Fruit fly (Drosophila melanogaster): ENCODE results near the gene CG7453.

Gene CG7453

DNA sequence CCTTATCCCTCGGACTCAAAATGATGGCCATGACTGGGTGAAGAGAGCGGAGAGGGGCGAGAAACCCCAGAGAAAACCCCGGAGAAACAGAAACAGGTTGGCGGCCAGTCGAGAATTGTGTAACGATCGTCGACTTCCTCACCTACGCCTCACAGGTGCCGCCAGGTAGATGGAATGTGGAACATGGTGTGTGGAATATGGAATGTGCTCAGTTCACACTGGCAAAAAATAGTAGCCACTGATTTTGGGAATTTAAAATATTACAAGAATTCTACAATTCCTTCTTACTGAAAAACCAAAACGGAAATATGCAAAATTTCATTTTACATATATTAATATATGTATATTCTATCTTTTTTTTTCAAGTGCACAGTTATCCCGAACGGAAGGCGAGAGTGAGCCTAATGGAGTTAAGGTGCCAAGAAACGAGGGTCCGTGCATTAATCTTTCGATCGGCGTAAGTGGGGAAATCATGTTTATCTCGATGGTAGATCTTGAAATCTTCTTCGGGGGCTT is 24.0 kb upstream of the CG7453 start (continued):
- TF ChIP-seq Hr78 (GFP tag; optimal IDR thresholded peaks at IDR 0.05), result peak in 1 of 2 experiments; percentile 35
- TF ChIP-seq CG8765 (GFP tag; IDR thresholded peaks at IDR 0.05), result peak; percentile 90
- TF ChIP-seq prd (optimal IDR thresholded peaks at IDR 0.05), result no peak
- TF ChIP-seq prd (GFP tag; IDR thresholded peaks at IDR 0.05), result peak; percentile 90
- TF ChIP-seq CG12942 (GFP tag; optimal IDR thresholded peaks at IDR 0.05), result peak; percentile 48
- no peak for TF ChIP-seq amos (GFP tag; IDR thresholded peaks at IDR 0.05; ENCODE audit: partially characterized antibody)
- TF ChIP-seq stwl (tag; optimal IDR thresholded peaks at IDR 0.05), result peak; percentile 63
- no peak for TF ChIP-seq unc-4 (GFP tag; IDR thresholded peaks at IDR 0.05; ENCODE audit: partially characterized antibody)
- peak; percentile 17 for TF ChIP-seq ems (GFP tag; optimal IDR thresholded peaks at IDR 0.05)
- peak; percentile 50 for TF ChIP-seq CG6854 (GFP tag; optimal IDR thresholded peaks at IDR 0.05)
- TF ChIP-seq zen2 (GFP tag; IDR thresholded peaks at IDR 0.05; ENCODE audit: partially characterized antibody), result no peak
- TF ChIP-seq nerfin-2 (GFP tag; IDR thresholded peaks at IDR 0.05; ENCODE audit: partially characterized antibody), result no peak
- no peak for TF ChIP-seq zfh2 (GFP tag; optimal IDR thresholded peaks at IDR 0.05)
- TF ChIP-seq nom (GFP tag; optimal IDR thresholded peaks at IDR 0.05), result peak; percentile 81
- TF ChIP-seq Antp (GFP tag; optimal IDR thresholded peaks at IDR 0.05), result peak; percentile 16
- peak; percentile 79 for TF ChIP-seq CG11247 (GFP tag; IDR thresholded peaks at IDR 0.05)
- peak; percentile 68 for TF ChIP-seq NFAT (GFP tag; IDR thresholded peaks at IDR 0.05)
- no peak for TF ChIP-seq CG12236 (GFP tag; optimal IDR thresholded peaks at IDR 0.05)
- peak in 1 of 2 experiments; percentile 68 for TF ChIP-seq Eip74EF (GFP tag; optimal IDR thresholded peaks at IDR 0.05)
- TF ChIP-seq YL-1 (GFP tag; optimal IDR thresholded peaks at IDR 0.05), result no peak
- TF ChIP-seq run (tag; optimal IDR thresholded peaks at IDR 0.05), result peak; percentile 0
- TF ChIP-seq CG11398 (GFP tag; optimal IDR thresholded peaks at IDR 0.05), result no peak
- TF ChIP-seq CG10979 (tag; optimal IDR thresholded peaks at IDR 0.05), result peak; percentile 93
- TF ChIP-seq MBD-R2 (GFP tag; IDR thresholded peaks at IDR 0.05), result peak; percentile 59; the same call in 1 of the 2 replicates
- TF ChIP-seq CG4424 (GFP tag; optimal IDR thresholded peaks at IDR 0.05), result peak; percentile 86
- peak; percentile 60 for TF ChIP-seq ap (GFP tag; IDR thresholded peaks at IDR 0.05)
- TF ChIP-seq CG1832 (GFP tag; optimal IDR thresholded peaks at IDR 0.05), result no peak
- peak; percentile 37 for TF ChIP-seq B-H2 (GFP tag; optimal IDR thresholded peaks at IDR 0.05)
- peak; percentile 93 for TF ChIP-seq CG14710 (tag; optimal IDR thresholded peaks at IDR 0.05)
- peak; percentile 40; the same call in 2 of the 3 replicates for TF ChIP-seq CG6791 (GFP tag; IDR thresholded peaks at IDR 0.05; ENCODE audit: partially characterized antibody)
- no peak for TF ChIP-seq Mes4 (GFP tag; optimal IDR thresholded peaks at IDR 0.05)
- TF ChIP-seq ttk (GFP tag; IDR thresholded peaks at IDR 0.05), result peak; percentile 72
- TF ChIP-seq Kr (GFP tag; optimal IDR thresholded peaks at IDR 0.05), result no peak
- TF ChIP-seq CG12071 (GFP tag; optimal IDR thresholded peaks at IDR 0.05), result no peak
- TF ChIP-seq mam (GFP tag; optimal IDR thresholded peaks at IDR 0.05), result peak; percentile 38
- peak; percentile 89 for TF ChIP-seq fd102C (GFP tag; optimal IDR thresholded peaks at IDR 0.05)
- TF ChIP-seq CG2199 (GFP tag; IDR thresholded peaks at IDR 0.05), result peak; percentile 70; the same call in 1 of the 3 replicates
- TF ChIP-seq CG3995 (GFP tag; optimal IDR thresholded peaks at IDR 0.05), result no peak
- TF ChIP-seq croc (GFP tag; conservative IDR thresholded peaks at IDR 0.05), result peak; percentile 84
- TF ChIP-seq CG8281 (tag; optimal IDR thresholded peaks at IDR 0.05), result peak; percentile 38
- peak; percentile 55 for TF ChIP-seq kah (GFP tag; optimal IDR thresholded peaks at IDR 0.05)
- TF ChIP-seq cwo (GFP tag; optimal IDR thresholded peaks at IDR 0.05), result peak; percentile 45
- peak; percentile 48; the same call in 1 of the 3 replicates for TF ChIP-seq ken (GFP tag; IDR thresholded peaks at IDR 0.05)
- TF ChIP-seq CG11093 (GFP tag; IDR thresholded peaks at IDR 0.05), result peak; percentile 67; the same call in 2 of the 3 replicates
- peak; percentile 55 for TF ChIP-seq salm (tag; optimal IDR thresholded peaks at IDR 0.05)
- TF ChIP-seq grn (GFP tag; optimal IDR thresholded peaks at IDR 0.05), result peak; percentile 88
- TF ChIP-seq CG16863 (GFP tag; optimal IDR thresholded peaks at IDR 0.05), result peak; percentile 24
- TF ChIP-seq MTF-1 (GFP tag; optimal IDR thresholded peaks at IDR 0.05; ENCODE audit: borderline replicate concordance), result peak; percentile 61
- no peak for TF ChIP-seq Scr (GFP tag; IDR thresholded peaks at IDR 0.05; ENCODE audit: partially characterized antibody)
